Fruit fly (Drosophila melanogaster) whole organism, embryonic: ENCODE measurements around the gene Gga.

Experiments used
- Atf-2 ChIP-seq: fragments of 200-800 bp; sonication (Bioruptor generic); optimal IDR thresholded peaks from 2 replicates; lab custom pipeline; 2016; ENCODE audit warnings: missing biosample characterization, missing genetic modification characterization
- B-H2 ChIP-seq: fragments of 200-800 bp; sonication (Bioruptor generic); optimal IDR thresholded peaks from 2 replicates; lab custom pipeline; 2018; ENCODE audit warnings: missing biosample characterization, mild to moderate bottlenecking, missing genetic modification characterization
- Bteb2 ChIP-seq: fragments of 200-800 bp; sonication (Bioruptor generic); optimal IDR thresholded peaks from 2 replicates; lab custom pipeline; 2016; ENCODE audit warnings: missing biosample characterization, missing genetic modification characterization
- CG10462 ChIP-seq: fragments of 200-800 bp; sonication (Bioruptor generic); optimal IDR thresholded peaks from 2 replicates; lab custom pipeline; 2016; ENCODE audit warnings: missing biosample characterization, missing genetic modification characterization
- CG12155 ChIP-seq: fragments of 200-800 bp; sonication (Bioruptor generic); optimal IDR thresholded peaks from 3 replicates; lab custom pipeline; 2016; ENCODE audit warnings: missing biosample characterization, missing genetic modification characterization
- CG13775 ChIP-seq: fragments of 200-800 bp; sonication (Bioruptor generic); optimal IDR thresholded peaks from 3 replicates; lab custom pipeline; 2017; ENCODE audit warnings: missing biosample characterization, mild to moderate bottlenecking, missing genetic modification characterization
- CG1647 ChIP-seq: fragments of 200-800 bp; sonication (Bioruptor generic); optimal IDR thresholded peaks from 3 replicates; lab custom pipeline; 2016; ENCODE audit warnings: missing biosample characterization, missing genetic modification characterization
- CG17912 ChIP-seq: fragments of 200-800 bp; sonication (Bioruptor generic); optimal IDR thresholded peaks from 2 replicates; lab custom pipeline; 2018; ENCODE audit warnings: missing biosample characterization, mild to moderate bottlenecking, missing genetic modification characterization
- CG34376 ChIP-seq: fragments of 200-800 bp; sonication (Bioruptor generic); optimal IDR thresholded peaks from 2 replicates; lab custom pipeline; 2018; ENCODE audit warnings: missing biosample characterization, mild to moderate bottlenecking, missing genetic modification characterization
- CG4282 ChIP-seq: fragments of 200-800 bp; sonication (Bioruptor generic); optimal IDR thresholded peaks from 2 replicates; lab custom pipeline; 2016; ENCODE audit warnings: missing biosample characterization, missing genetic modification characterization
- CG6765 ChIP-seq: fragments of 200-800 bp; sonication (Bioruptor generic); optimal IDR thresholded peaks from 3 replicates; lab custom pipeline; 2017; ENCODE audit warnings: missing biosample characterization, mild to moderate bottlenecking, missing genetic modification characterization
- CG8089 ChIP-seq: fragments of 200-800 bp; sonication (Bioruptor generic); optimal IDR thresholded peaks from 3 replicates; lab custom pipeline; 2016; ENCODE audit warnings: missing biosample characterization, missing genetic modification characterization
- CG8944 ChIP-seq: fragments of 200-800 bp; sonication (Bioruptor generic); optimal IDR thresholded peaks from 3 replicates; lab custom pipeline; 2016; ENCODE audit warnings: missing biosample characterization, missing genetic modification characterization
- CG9727 ChIP-seq: fragments of 200-800 bp; sonication (Bioruptor generic); optimal IDR thresholded peaks from 3 replicates; lab custom pipeline; 2017; ENCODE audit warnings: missing biosample characterization, mild to moderate bottlenecking, missing genetic modification characterization
- CG9932 ChIP-seq: fragments of 200-800 bp; sonication (Bioruptor generic); IDR thresholded peaks from 2 replicates; pipeline ENCODE4 v1.3.6; 2022; ENCODE audit warnings: missing biosample characterization, missing genetic modification characterization
- Dbx ChIP-seq: fragments of 200-800 bp; sonication (Bioruptor generic); IDR thresholded peaks from 3 replicates; pipeline ENCODE4 v1.3.6; 2022; ENCODE audit warnings: missing biosample characterization, missing genetic modification characterization
- Dip3 ChIP-seq: fragments of 200-800 bp; sonication (Bioruptor generic); optimal IDR thresholded peaks from 3 replicates; lab custom pipeline; 2016; ENCODE audit warnings: missing biosample characterization, missing genetic modification characterization
- Doc2 ChIP-seq: fragments of 200-800 bp; sonication (Bioruptor generic); IDR thresholded peaks from 2 replicates; pipeline ENCODE4 v1.3.6; 2022; ENCODE audit warnings: missing biosample characterization, missing genetic modification characterization
- Dp ChIP-seq: fragments of 200-800 bp; sonication (Bioruptor generic); optimal IDR thresholded peaks from 2 replicates; lab custom pipeline; 2018; ENCODE audit warnings: missing biosample characterization, mild to moderate bottlenecking, missing genetic modification characterization, moderate library complexity
- Dref ChIP-seq: fragments of 200-800 bp; sonication (Bioruptor generic); IDR thresholded peaks from 2 replicates; pipeline ENCODE4 v1.3.6; 2022; ENCODE audit warnings: missing biosample characterization, missing genetic modification characterization
- ERR ChIP-seq: fragments of 200-800 bp; sonication (Bioruptor generic); optimal IDR thresholded peaks from 2 replicates; lab custom pipeline; 2016; ENCODE audit warnings: missing biosample characterization, missing genetic modification characterization
- Gsc ChIP-seq: fragments of 200-800 bp; sonication (Bioruptor generic); IDR thresholded peaks from 2 replicates; pipeline ENCODE4 v1.3.6; 2022; ENCODE audit warnings: missing biosample characterization, missing genetic modification characterization
- H15 ChIP-seq: fragments of 200-800 bp; sonication (Bioruptor generic); IDR thresholded peaks from 3 replicates; pipeline ENCODE4 v1.3.6; 2022; ENCODE audit warnings: missing biosample characterization, missing genetic modification characterization
- Hand ChIP-seq: fragments of 200-800 bp; sonication (Bioruptor generic); optimal IDR thresholded peaks from 2 replicates; lab custom pipeline; 2017; ENCODE audit warnings: mild to moderate bottlenecking, missing biosample characterization, missing genetic modification reagents, missing genetic modification characterization
- Hr78 ChIP-seq, 2 experiments: fragments of 200-800 bp in 1 of 2; fragments of >200 bp in 1 of 2; sonication (Bioruptor generic) in 1 of 2; optimal IDR thresholded peaks; 2 replicates each; lab custom pipeline; 2017 to 2019; ENCODE audit warnings: missing biosample characterization in 2 of 2, missing genetic modification characterization in 2 of 2, mild to moderate bottlenecking in 1 of 2, moderate library complexity in 1 of 2
- MTF-1 ChIP-seq: fragments of 200-800 bp; sonication (Bioruptor generic); optimal IDR thresholded peaks from 2 replicates; lab custom pipeline; 2018; ENCODE audit warnings: missing biosample characterization, mild to moderate bottlenecking, missing genetic modification characterization, borderline replicate concordance
- Mad ChIP-seq: fragments of 200-800 bp; sonication (Bioruptor generic); optimal IDR thresholded peaks from 2 replicates; lab custom pipeline; 2016; ENCODE audit warnings: missing biosample characterization, missing genetic modification characterization
- Oli ChIP-seq: fragments of 200-800 bp; sonication (Bioruptor generic); optimal IDR thresholded peaks from 2 replicates; lab custom pipeline; 2018; ENCODE audit warnings: missing biosample characterization, mild to moderate bottlenecking, missing genetic modification characterization, moderate library complexity
- Tbp ChIP-seq: fragments of >200 bp; optimal IDR thresholded peaks from 2 replicates; lab custom pipeline; 2018; ENCODE audit warnings: missing biosample characterization, missing genetic modification characterization
- aop ChIP-seq: fragments of 200-800 bp; sonication (Bioruptor generic); IDR thresholded peaks from 2 replicates; pipeline ENCODE4 v1.3.6; 2022; ENCODE audit warnings: missing biosample characterization, missing genetic modification characterization
- ash1 ChIP-seq: fragments of 200-800 bp; sonication (Bioruptor generic); optimal IDR thresholded peaks from 2 replicates; lab custom pipeline; 2018; ENCODE audit warnings: missing biosample characterization, mild to moderate bottlenecking, missing genetic modification characterization
- br ChIP-seq: fragments of >200 bp; optimal IDR thresholded peaks from 2 replicates; lab custom pipeline; 2017
- chn ChIP-seq: fragments of 200-800 bp; sonication (Bioruptor generic); optimal IDR thresholded peaks from 2 replicates; lab custom pipeline; 2016; ENCODE audit warnings: missing biosample characterization, missing genetic modification characterization
- da ChIP-seq: fragments of 200-800 bp; sonication (Bioruptor generic); optimal IDR thresholded peaks from 2 replicates; lab custom pipeline; 2016; ENCODE audit warnings: missing biosample characterization, missing genetic modification characterization
- dpn ChIP-seq, 2 experiments: fragments of 200-800 bp; sonication (Bioruptor generic); optimal IDR thresholded peaks; 3 replicates each; lab custom pipeline; 2016; ENCODE audit warnings: missing biosample characterization in 2 of 2, missing genetic modification characterization in 2 of 2
- dysf ChIP-seq: fragments of 200-800 bp; sonication (Bioruptor generic); IDR thresholded peaks from 3 replicates; pipeline ENCODE4 v1.3.6; 2022; ENCODE audit warnings: missing biosample characterization, missing genetic modification characterization
- ewg ChIP-seq: fragments of 200-800 bp; sonication (Bioruptor generic); optimal IDR thresholded peaks from 3 replicates; lab custom pipeline; 2017; ENCODE audit warnings: mild to moderate bottlenecking, missing biosample characterization, missing genetic modification reagents, missing genetic modification characterization
- gcm2 ChIP-seq: fragments of 200-800 bp; sonication (Bioruptor generic); optimal IDR thresholded peaks from 2 replicates; lab custom pipeline; 2016; ENCODE audit warnings: missing biosample characterization, missing genetic modification characterization
- otp ChIP-seq: fragments of 200-800 bp; sonication (Bioruptor generic); IDR thresholded peaks from 3 replicates; pipeline ENCODE4, ENCODE4 v1.3.6; 2022; ENCODE audit warnings: missing biosample characterization, missing genetic modification characterization
- pho ChIP-seq: fragments of 200-800 bp; sonication (Bioruptor generic); optimal IDR thresholded peaks from 2 replicates; lab custom pipeline; 2016; ENCODE audit warnings: missing biosample characterization, missing genetic modification characterization
- rib ChIP-seq: fragments of 200-800 bp; sonication (Bioruptor generic); IDR thresholded peaks from 2 replicates; pipeline ENCODE4 v1.3.6; 2022; ENCODE audit warnings: missing biosample characterization, missing genetic modification characterization
- sc ChIP-seq, 3 experiments: fragments of >200 bp in 2 of 3; fragments of 200-800 bp in 1 of 3; sonication (Bioruptor generic) in 1 of 3; optimal IDR thresholded peaks; 2 replicates in 2 of 3; 3 replicates in 1 of 3; lab custom pipeline; 2017; ENCODE audit warnings: mild to moderate bottlenecking in 1 of 3, missing biosample characterization in 1 of 3, missing genetic modification characterization in 1 of 3, missing genetic modification reagents in 1 of 3
- slp2 ChIP-seq: fragments of 200-800 bp; sonication (Bioruptor generic); optimal IDR thresholded peaks from 2 replicates; lab custom pipeline; 2016; ENCODE audit warnings: missing biosample characterization, missing genetic modification characterization
- sna ChIP-seq: fragments of 200-800 bp; sonication (Bioruptor generic); IDR thresholded peaks from 2 replicates; pipeline ENCODE4 v1.3.6; 2022; ENCODE audit warnings: missing biosample characterization, missing genetic modification characterization; ENCODE audit not compliant: partially characterized antibody
- ssp ChIP-seq: fragments of 200-800 bp; sonication (Bioruptor generic); IDR thresholded peaks from 2 replicates; pipeline ENCODE4 v1.3.6; 2022; ENCODE audit warnings: missing biosample characterization, missing genetic modification characterization
- stc ChIP-seq: fragments of 200-800 bp; sonication (Bioruptor generic); IDR thresholded peaks from 2 replicates; pipeline ENCODE4 v1.3.6; 2022; ENCODE audit warnings: missing biosample characterization, missing genetic modification characterization
- stwl ChIP-seq: fragments of 200-800 bp; sonication (Bioruptor generic); optimal IDR thresholded peaks from 3 replicates; lab custom pipeline; 2018; ENCODE audit warnings: missing biosample characterization, mild to moderate bottlenecking, missing genetic modification characterization, moderate library complexity
- tap ChIP-seq: fragments of 200-800 bp; optimal IDR thresholded peaks from 3 replicates; lab custom pipeline; 2019; ENCODE audit warnings: missing biosample characterization, mild to moderate bottlenecking, missing genetic modification characterization, moderate library complexity
- tgo ChIP-seq: fragments of 200-800 bp; sonication (Bioruptor generic); IDR thresholded peaks from 3 replicates; pipeline ENCODE4 v1.3.6; 2022; ENCODE audit warnings: missing biosample characterization, missing genetic modification characterization
- z ChIP-seq: fragments of 200-800 bp; sonication (Bioruptor generic); IDR thresholded peaks from 3 replicates; pipeline ENCODE4 v1.3.6; 2022; ENCODE audit warnings: missing biosample characterization, missing genetic modification characterization

The Gga gene

DNA sequence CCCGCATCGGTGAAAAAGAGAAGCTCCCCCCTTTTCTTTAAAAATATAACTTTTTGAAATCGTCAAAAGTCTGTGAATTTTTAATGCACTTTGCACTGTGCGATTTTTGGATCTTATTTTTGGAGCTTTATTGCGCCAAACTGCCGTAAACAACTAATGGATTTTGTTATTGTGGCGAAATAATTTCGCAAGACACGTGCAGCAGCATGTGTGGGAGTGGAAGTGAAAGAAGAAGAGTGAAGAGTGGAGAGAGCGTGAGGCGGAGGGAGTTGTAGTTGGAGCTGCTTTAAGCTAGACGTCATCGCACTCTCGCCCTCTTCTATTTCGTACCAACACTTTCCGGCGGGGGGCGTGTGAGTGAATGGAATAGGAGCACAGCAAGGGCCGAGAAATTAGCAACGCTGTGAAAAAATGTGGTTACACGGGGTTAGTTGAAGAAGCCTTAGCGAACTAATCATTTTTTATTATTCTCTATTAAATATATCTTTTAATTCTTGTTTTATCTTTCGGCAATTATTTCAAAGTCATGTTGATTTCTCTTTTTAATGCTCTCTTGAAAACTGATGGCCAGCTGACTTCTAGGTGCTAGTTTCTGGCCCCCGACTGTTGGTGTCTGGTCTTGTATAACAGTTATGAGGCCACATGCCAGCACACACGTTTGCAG is 17.3 kb upstream of the Gga start (continued):
- TF ChIP-seq sc (optimal IDR thresholded peaks at IDR 0.05; lab: Kevin White, UChicago) (no peak), sc (GFP tag; optimal IDR thresholded peaks at IDR 0.05; lab: Kevin White, UChicago) (peak; percentile 90), tgo (peak; percentile 94), rib (GFP tag; lab: Robert Waterston, UW) (peak; percentile 92), stc (GFP tag; lab: Robert Waterston, UW) (peak; percentile 93), slp2 (GFP tag; lab: Kevin White, UChicago) (peak; percentile 59), Gsc (GFP tag; lab: Robert Waterston, UW) (peak; percentile 65), CG8089 (no peak), chn (GFP tag; lab: Kevin White, UChicago) (peak; percentile 57), Atf-2 (no peak), Hr78 (GFP tag; optimal IDR thresholded peaks at IDR 0.05; lab: Kevin White, UChicago) (peak in 1 of 2 experiments; percentile 83), dpn (GFP tag; optimal IDR thresholded peaks at IDR 0.05; lab: Kevin White, UChicago) (peak; percentile 60 to 91), CG34376 (GFP tag; lab: Kevin White, UChicago) (peak; percentile 92), CG8944 (peak; percentile 52), CG12155 (GFP tag; lab: Kevin White, UChicago) (peak; percentile 84), Oli (tag; lab: Kevin White, UChicago) (peak; percentile 96), sna (no peak), tap (tag; lab: Kevin White, UChicago) (peak; percentile 94), CG10462 (peak; percentile 79), dysf (peak; percentile 97), Dref (peak; percentile 40), otp (GFP tag; lab: Robert Waterston, UW) (peak; percentile 87), z (GFP tag; lab: Robert Waterston, UW) (peak; percentile 64; the same call in 1 of the 3 replicates), gcm2 (GFP tag; lab: Kevin White, UChicago) (peak; percentile 67), CG1647 (peak; percentile 31), Bteb2 (GFP tag; lab: Kevin White, UChicago) (peak; percentile 78), Doc2 (GFP tag; lab: Robert Waterston, UW) (peak; percentile 59; the same call in 1 of the 2 replicates), Dbx (peak; percentile 92), CG13775 (GFP tag; lab: Kevin White, UChicago) (peak; percentile 92), MTF-1 (GFP tag; lab: Kevin White, UChicago) (peak; percentile 76), Mad (GFP tag; lab: Kevin White, UChicago) (peak; percentile 73), ssp (GFP tag; lab: Robert Waterston, UW) (peak; percentile 85), CG4282 (GFP tag; lab: Kevin White, UChicago) (no peak), CG6765 (GFP tag; lab: Kevin White, UChicago) (peak; percentile 84), ERR (GFP tag; lab: Kevin White, UChicago) (no peak), Hand (GFP tag; lab: Kevin White, UChicago) (peak; percentile 96), B-H2 (peak; percentile 90), CG9727 (peak; percentile 93), aop (GFP tag; lab: Robert Waterston, UW) (peak; percentile 51; the same call in 1 of the 2 replicates), da (GFP tag; lab: Kevin White, UChicago) (no peak), Dip3 (GFP tag; lab: Kevin White, UChicago) (peak; percentile 70), ash1 (GFP tag; lab: Kevin White, UChicago) (peak; percentile 21), br (lab: Kevin White, UChicago) (no peak), CG9932 (peak; percentile 92), H15 (GFP tag; lab: Robert Waterston, UW) (peak; percentile 88), CG17912 (GFP tag; lab: Kevin White, UChicago) (peak; percentile 80), Tbp (no peak), ewg (GFP tag; lab: Kevin White, UChicago) (peak; percentile 87), Dp (peak; percentile 4), stwl (no peak), pho (peak; percentile 66)
